Fruit fly (Drosophila melanogaster): ENCODE data around the gene Npc1a.
A peak's percentile ranks its signal among the peaks of the same experiment; 100 is the strongest.

Npc1a gene

DNA sequence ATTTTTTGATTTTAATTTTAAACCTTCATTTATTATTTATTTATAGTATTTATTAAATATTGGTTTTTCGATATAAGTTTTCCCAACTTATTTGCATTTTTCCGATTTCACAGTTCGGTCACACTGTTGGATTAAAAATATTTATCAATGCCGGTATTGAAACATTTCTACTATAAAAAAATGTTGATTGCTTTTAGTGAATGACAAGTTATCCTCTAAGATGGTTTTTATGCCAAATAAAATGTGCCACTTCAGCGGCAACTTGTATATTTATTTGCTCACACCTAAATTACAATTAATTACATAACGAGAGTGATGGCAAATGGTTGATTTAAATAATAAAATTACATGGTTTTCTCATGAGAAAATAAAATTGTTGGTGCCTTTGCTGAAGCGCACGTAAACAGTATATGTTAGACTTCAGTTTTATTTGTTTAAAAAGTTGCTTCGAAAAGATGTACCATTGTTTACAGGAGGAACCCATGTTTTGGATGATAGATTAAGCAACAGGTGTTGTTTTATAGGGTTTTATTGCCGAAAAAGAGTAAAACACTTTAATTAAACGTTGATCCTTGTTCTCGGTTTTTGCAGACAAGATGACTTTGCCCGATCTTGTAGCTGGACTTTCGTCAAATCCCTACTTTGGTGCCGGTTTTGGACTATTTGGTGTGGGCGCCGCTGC lies 1.7 kb upstream of the Npc1a start, which contains the start of gene Bcs1 (continued):
- TF ChIP-seq wek (GFP tag; optimal IDR thresholded peaks at IDR 0.05) (no peak), sd (tag; optimal IDR thresholded peaks at IDR 0.05) (peak; percentile 27), B-H1 (GFP tag; IDR thresholded peaks at IDR 0.05) (no peak), CG2712 (tag; optimal IDR thresholded peaks at IDR 0.05) (peak; percentile 19), kah (GFP tag; optimal IDR thresholded peaks at IDR 0.05) (peak; percentile 91), lilli (GFP tag; optimal IDR thresholded peaks at IDR 0.05) (no peak), pzg (GFP tag; optimal IDR thresholded peaks at IDR 0.05) (peak; percentile 25), CG4617 (GFP tag; optimal IDR thresholded peaks at IDR 0.05; ENCODE audit: borderline replicate concordance) (peak; percentile 8), YL-1 (GFP tag; optimal IDR thresholded peaks at IDR 0.05) (peak; percentile 26), lbe (GFP tag; optimal IDR thresholded peaks at IDR 0.05) (peak; percentile 62), CG30020 (tag; optimal IDR thresholded peaks at IDR 0.05) (peak; percentile 69), Fer2 (tag; optimal IDR thresholded peaks at IDR 0.05) (no peak), BtbVII (GFP tag; optimal IDR thresholded peaks at IDR 0.05) (no peak), Pdp1 (GFP tag; optimal IDR thresholded peaks at IDR 0.05) (peak in 1 of 2 experiments; percentile 95), gfzf (GFP tag; optimal IDR thresholded peaks at IDR 0.05) (peak; percentile 57)

DNA sequence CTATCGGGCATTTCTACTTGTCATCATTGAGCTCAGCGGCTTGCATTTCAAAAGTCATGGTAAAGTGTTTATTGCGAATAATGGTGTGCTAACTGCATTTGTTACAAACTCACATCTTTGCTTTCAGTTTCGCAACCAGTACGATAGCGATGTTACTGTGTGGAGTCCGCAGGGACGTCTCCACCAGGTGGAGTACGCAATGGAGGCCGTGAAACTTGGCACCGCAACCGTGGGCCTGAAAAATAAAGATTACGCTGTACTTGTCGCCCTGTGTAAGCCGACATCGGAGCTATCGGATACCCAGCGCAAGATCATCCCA lies 330 bp upstream of the Npc1a start:
- TF ChIP-seq CG4820 (GFP tag; optimal IDR thresholded peaks at IDR 0.05) = no peak
- TF ChIP-seq E2f2 (GFP tag; IDR thresholded peaks at IDR 0.05) = peak; percentile 25; the same call in 1 of the 2 replicates
- TF ChIP-seq nom (GFP tag; optimal IDR thresholded peaks at IDR 0.05) = peak; percentile 5
- TF ChIP-seq CG31441 (GFP tag; IDR thresholded peaks at IDR 0.05) = no peak
- TF ChIP-seq crc (GFP tag; optimal IDR thresholded peaks at IDR 0.05) = no peak
- TF ChIP-seq CG11723 (GFP tag; optimal IDR thresholded peaks at IDR 0.05) = peak; percentile 55
- peak; percentile 6; the same call in 2 of the 3 replicates for TF ChIP-seq hb (GFP tag; IDR thresholded peaks at IDR 0.05; ENCODE audit: partially characterized antibody)
- peak; percentile 58 for TF ChIP-seq MESR4 (GFP tag; optimal IDR thresholded peaks at IDR 0.05)
- no peak for TF ChIP-seq HmgZ (tag; optimal IDR thresholded peaks at IDR 0.05)
- TF ChIP-seq CG31388 (GFP tag; optimal IDR thresholded peaks at IDR 0.05) = no peak
- TF ChIP-seq Sox100B (GFP tag; optimal IDR thresholded peaks at IDR 0.05) = no peak
- TF ChIP-seq scrt (GFP tag; optimal IDR thresholded peaks at IDR 0.05) = no peak
- no peak for TF ChIP-seq CG12299 (tag; optimal IDR thresholded peaks at IDR 0.05)
- TF ChIP-seq MBD-R2 (GFP tag; IDR thresholded peaks at IDR 0.05) = peak; percentile 71
- TF ChIP-seq ewg (GFP tag; optimal IDR thresholded peaks at IDR 0.05) = no peak
- TF ChIP-seq CG34422 (GFP tag; IDR thresholded peaks at IDR 0.05) = 0 out of 3 replicates have a peak, but pooled peaks have one; percentile 46
- TF ChIP-seq CG34224 (GFP tag; IDR thresholded peaks at IDR 0.05; ENCODE audit: partially characterized antibody) = peak; percentile 43; the same call in 2 of the 3 replicates
- no peak for TF ChIP-seq Awh (GFP tag; IDR thresholded peaks at IDR 0.05)
- TF ChIP-seq sna (GFP tag; IDR thresholded peaks at IDR 0.05; ENCODE audit: partially characterized antibody) = 0 out of 2 replicates have a peak, but pooled peaks have one; percentile 3
- no peak for TF ChIP-seq otp (GFP tag; IDR thresholded peaks at IDR 0.05)
- peak; percentile 15; the same call in 1 of the 2 replicates for TF ChIP-seq CG2129 (GFP tag; IDR thresholded peaks at IDR 0.05; ENCODE audit: partially characterized antibody)
- 0 out of 4 replicates have a peak, but pooled peaks have one; percentile 36 for TF ChIP-seq chinmo (GFP tag; IDR thresholded peaks at IDR 0.05; ENCODE audit: partially characterized antibody)
